Worm (Caenorhabditis elegans) whole organism, L2 larva: ENCODE data around the gene H14E04.2.

Experiments used
- blmp-1 ChIP-seq: sonication (generic microtip); optimal IDR thresholded peaks from 2 replicates; lab custom pipeline; 2017; ENCODE audit warnings: missing genetic modification characterization, mild to moderate bottlenecking, missing compliant biosample characterization, antibody characterized with exemption, moderate library complexity; ENCODE audit not compliant: insufficient read depth
- elt-3 ChIP-seq: sonication (generic microtip); optimal IDR thresholded peaks from 2 replicates; lab custom pipeline; 2017; ENCODE audit warnings: missing biosample characterization, missing genetic modification characterization
- nhr-11 ChIP-seq: fragments of 150-350 bp; optimal IDR thresholded peaks from 2 replicates; lab custom pipeline; 2014; ENCODE audit warnings: missing biosample characterization, missing genetic modification characterization
- nhr-21 ChIP-seq: fragments of 150-350 bp; optimal IDR thresholded peaks from 2 replicates; lab custom pipeline; 2014; ENCODE audit warnings: missing biosample characterization, missing genetic modification characterization
- unc-55 ChIP-seq: fragments of 150-350 bp; sonication (generic microtip); optimal IDR thresholded peaks from 3 replicates; lab custom pipeline; 2014; ENCODE audit warnings: missing biosample characterization, missing genetic modification reagents, missing genetic modification characterization
- ztf-11 ChIP-seq: sonication (generic microtip); optimal IDR thresholded peaks from 2 replicates; lab custom pipeline; 2017; ENCODE audit warnings: missing biosample characterization, missing genetic modification characterization

DNA sequence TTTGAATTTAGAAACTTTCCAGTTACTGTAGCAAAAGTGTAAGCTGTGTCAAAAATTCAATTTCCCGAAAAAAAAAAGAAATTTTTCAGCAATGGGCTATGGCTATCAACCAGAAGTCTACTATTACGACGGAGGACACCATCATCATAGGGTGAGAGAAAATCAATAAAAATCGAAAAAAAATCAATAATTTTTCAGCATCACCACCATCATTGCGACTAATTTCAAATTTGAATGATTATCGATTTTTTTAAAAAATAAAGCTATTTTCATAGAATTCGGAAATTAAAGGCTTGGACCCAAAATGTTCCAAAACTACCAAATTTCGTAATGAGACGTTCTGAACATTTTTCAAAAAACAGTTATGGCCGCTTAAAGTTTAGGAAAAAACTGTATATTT is 47.6 kb downstream of the H14E04.2 start:
- no peak for TF ChIP-seq blmp-1 (tag; lab: Kevin White, UChicago)
- no peak for TF ChIP-seq nhr-21
- no peak for TF ChIP-seq unc-55 (GFP tag; lab: Kevin White, UChicago)
- TF ChIP-seq elt-3 (tag; lab: Kevin White, UChicago) = no peak
- TF ChIP-seq ztf-11 = no peak
- TF ChIP-seq nhr-11 (tag; lab: Kevin White, UChicago) = no peak
